Worm (Caenorhabditis elegans): ENCODE data around the gene C01G10.9.

Gene C01G10.9

DNA sequence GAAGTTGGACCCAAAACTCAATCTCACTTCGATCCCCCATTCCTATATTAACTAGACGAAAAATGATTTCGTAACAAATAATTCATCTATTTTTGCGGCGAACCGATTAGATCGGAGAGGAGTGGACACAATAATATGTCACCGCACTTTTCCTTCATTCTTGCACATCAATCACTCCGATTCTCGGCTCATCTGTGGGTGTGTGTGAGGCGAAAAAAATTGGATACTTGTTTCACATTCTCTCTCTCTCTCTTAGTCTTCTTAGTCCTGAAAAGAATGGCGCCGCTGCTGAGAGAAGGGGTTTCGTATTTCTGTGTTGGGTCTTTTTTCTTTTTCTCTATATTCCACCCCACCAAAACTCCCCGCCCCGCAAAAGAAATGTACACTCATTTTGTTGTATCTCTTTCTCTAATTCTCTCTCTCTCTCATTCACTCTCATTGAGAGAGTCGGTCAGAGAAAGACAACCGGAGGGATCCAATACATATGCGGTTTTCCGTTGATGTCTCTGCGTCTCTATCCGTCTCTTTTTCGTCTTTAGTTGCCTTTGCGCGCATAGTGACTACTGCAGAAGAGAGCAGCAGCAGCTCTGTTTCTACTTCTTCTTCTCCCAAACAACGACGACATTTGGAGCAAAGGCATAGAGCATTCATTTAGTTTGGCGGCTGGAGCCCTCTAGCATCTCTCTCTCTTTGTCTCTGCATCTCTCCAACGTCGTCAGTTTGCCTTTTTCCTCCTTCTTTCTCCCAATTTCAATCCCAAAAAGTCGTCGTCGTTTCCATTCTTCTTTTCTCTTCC is 11.1 kb upstream of the C01G10.9 start, which contains the start of gene unc-76:
unc-76 (plus strand) TSS at position 746 of the 796 bp plus-strand sequence.
- TF ChIP-seq irx-1 (tag; optimal IDR thresholded peaks at IDR 0.05) (peak; percentile 80), sup-37 (GFP tag; optimal IDR thresholded peaks at IDR 0.05) (no peak), tbx-2 (tag; optimal IDR thresholded peaks at IDR 0.05) (peak; percentile 91), lin-14 (GFP tag; optimal IDR thresholded peaks at IDR 0.05) (peak; percentile 99), nhr-28 (tag; optimal IDR thresholded peaks at IDR 0.05) (no peak), snu-23 (GFP tag; optimal IDR thresholded peaks at IDR 0.05) (peak; percentile 90), ceh-8 (GFP tag; optimal IDR thresholded peaks at IDR 0.05) (peak; percentile 58), fos-1 (tag; optimal IDR thresholded peaks at IDR 0.05) (peak; percentile 77), aha-1 (tag; optimal IDR thresholded peaks at IDR 0.05) (peak; percentile 7), rnt-1 (tag; optimal IDR thresholded peaks at IDR 0.05) (peak; percentile 95), mdl-1 (tag; optimal IDR thresholded peaks at IDR 0.05) (peak in 1 of 2 experiments; percentile 50), egl-27 (tag; optimal IDR thresholded peaks at IDR 0.05) (peak; percentile 58 to 76), nhr-90 (tag; optimal IDR thresholded peaks at IDR 0.05; ENCODE audit: poor library complexity) (peak; percentile 13), dpl-1 (GFP tag; optimal IDR thresholded peaks at IDR 0.05) (peak; percentile 49 to 59 (median 57)), lsy-2 (tag; optimal IDR thresholded peaks at IDR 0.05) (peak; percentile 76 to 87), nhr-11 (tag; optimal IDR thresholded peaks at IDR 0.05) (peak; percentile 63), alr-1 (tag; optimal IDR thresholded peaks at IDR 0.05; ENCODE audit: borderline replicate concordance) (no peak), nhr-237 (tag; optimal IDR thresholded peaks at IDR 0.05) (peak; percentile 77), pag-3 (tag; optimal IDR thresholded peaks at IDR 0.05; ENCODE audit: borderline replicate concordance, insufficient read depth) (no peak), aly-2 (tag; optimal IDR thresholded peaks at IDR 0.05) (peak; percentile 41), ces-1 (GFP tag; optimal IDR thresholded peaks at IDR 0.05) (no peak), pax-3 (tag; optimal IDR thresholded peaks at IDR 0.05) (peak; percentile 88), mef-2 (tag; optimal IDR thresholded peaks at IDR 0.05) (peak; percentile 55), ets-5 (GFP tag; IDR thresholded peaks at IDR 0.05) (no peak), lin-15B (tag; optimal IDR thresholded peaks at IDR 0.05) (peak; percentile 29), nhr-19 (GFP tag; conservative IDR thresholded peaks at IDR 0.05) (peak; percentile 81), grh-1 (GFP tag; IDR thresholded peaks at IDR 0.05) (no peak), hlh-17 (GFP tag; optimal IDR thresholded peaks at IDR 0.05; ENCODE audit: borderline replicate concordance) (no peak), hpl-2 (GFP tag; optimal IDR thresholded peaks at IDR 0.05) (no peak), zip-4 (GFP tag; optimal IDR thresholded peaks at IDR 0.05) (no peak), fkh-4 (tag; optimal IDR thresholded peaks at IDR 0.05; ENCODE audit: borderline replicate concordance) (peak; percentile 40), ceh-82 (tag; optimal IDR thresholded peaks at IDR 0.05) (peak; percentile 49 to 84 (median 70)), C34B4.2 (tag; optimal IDR thresholded peaks at IDR 0.05) (no peak), fkh-10 (GFP tag; optimal IDR thresholded peaks at IDR 0.05) (peak; percentile 56), mab-9 (GFP tag; IDR thresholded peaks at IDR 0.05) (peak; percentile 74), hlh-4 (tag; optimal IDR thresholded peaks at IDR 0.05) (no peak), nhr-85 (tag) (peak; percentile 88), sox-4 (tag; optimal IDR thresholded peaks at IDR 0.05) (peak; percentile 14), nhr-12 (tag; optimal IDR thresholded peaks at IDR 0.05) (no peak), C04F5.9 (tag; optimal IDR thresholded peaks at IDR 0.05) (no peak), xbp-1 (tag; optimal IDR thresholded peaks at IDR 0.05) (peak; percentile 80), isw-1 (GFP tag; IDR thresholded peaks at IDR 0.05) (peak; percentile 68), efl-1 (optimal IDR thresholded peaks at IDR 0.05) (peak; percentile 76 to 80), efl-1 (GFP tag; optimal IDR thresholded peaks at IDR 0.05 in 1 of 2) (peak; percentile 52 to 94), nhr-71 (tag; optimal IDR thresholded peaks at IDR 0.05) (peak; percentile 94), lin-13 (GFP tag; optimal IDR thresholded peaks at IDR 0.05) (peak; percentile 62), efl-3 (GFP tag; optimal IDR thresholded peaks at IDR 0.05) (no peak), unc-30 (tag; optimal IDR thresholded peaks at IDR 0.05) (no peak), ceh-88 (GFP tag; IDR thresholded peaks at IDR 0.05) (no peak; the same call in 1 of the 2 replicates), snpc-4 (tag; optimal IDR thresholded peaks at IDR 0.05) (peak; percentile 40)

All from whole organism, L1 larva.